Fruit fly (Drosophila melanogaster) whole organism, pupa: Measurements from ENCODE around the gene crq.

ENCODE experiments used
- CG10348 ChIP-seq: fragments of 200-800 bp; sonication (Bioruptor generic); IDR thresholded peaks from 2 replicates; pipeline ENCODE4 v1.3.6; 2022; ENCODE audit warnings: missing biosample characterization, missing genetic modification characterization
- CG12605 ChIP-seq: fragments of 200-800 bp; sonication (Bioruptor generic); IDR thresholded peaks from 2 replicates; pipeline ENCODE4 v1.3.6; 2022; ENCODE audit warnings: missing biosample characterization, missing genetic modification characterization
- CG14655 ChIP-seq: fragments of 200-800 bp; sonication (Bioruptor generic); optimal IDR thresholded peaks from 3 replicates; lab custom pipeline; 2017; ENCODE audit warnings: mild to moderate bottlenecking, missing biosample characterization, missing genetic modification reagents, missing genetic modification characterization
- CG15710 ChIP-seq: fragments of 200-800 bp; sonication (Bioruptor generic); optimal IDR thresholded peaks from 2 replicates; lab custom pipeline; 2018; ENCODE audit warnings: missing biosample characterization, mild to moderate bottlenecking, missing genetic modification characterization, moderate library complexity
- CG17806 ChIP-seq: fragments of 200-800 bp; sonication (Bioruptor generic); optimal IDR thresholded peaks from 2 replicates; lab custom pipeline; 2018; ENCODE audit warnings: missing biosample characterization, mild to moderate bottlenecking, missing genetic modification characterization, moderate library complexity
- CG32121 ChIP-seq: fragments of 200-800 bp; sonication (Bioruptor generic); IDR thresholded peaks from 2 replicates; pipeline ENCODE4 v1.3.6; 2022; ENCODE audit warnings: missing biosample characterization, missing genetic modification characterization
- CG8159 ChIP-seq: fragments of 200-800 bp; sonication (Bioruptor generic); optimal IDR thresholded peaks from 3 replicates; lab custom pipeline; 2018; ENCODE audit warnings: missing biosample characterization, mild to moderate bottlenecking, missing genetic modification characterization, moderate library complexity
- CG8301 ChIP-seq: fragments of 200-800 bp; sonication (Bioruptor generic); optimal IDR thresholded peaks from 2 replicates; lab custom pipeline; 2018; ENCODE audit warnings: missing biosample characterization, mild to moderate bottlenecking, missing genetic modification characterization
- CG9948 ChIP-seq: fragments of 200-800 bp; sonication (Bioruptor generic); optimal IDR thresholded peaks from 2 replicates; lab custom pipeline; 2018; ENCODE audit warnings: missing biosample characterization, mild to moderate bottlenecking, missing genetic modification characterization, moderate library complexity
- EcR ChIP-seq: fragments of 200-800 bp; sonication (Bioruptor generic); optimal IDR thresholded peaks from 3 replicates; lab custom pipeline; 2019; ENCODE audit warnings: missing biosample characterization, missing genetic modification characterization, mild to moderate bottlenecking, moderate library complexity, missing genetic modification reagents
- Snoo ChIP-seq: fragments of 200-800 bp; sonication (Bioruptor generic); optimal IDR thresholded peaks from 3 replicates; lab custom pipeline; 2017; ENCODE audit warnings: missing biosample characterization, mild to moderate bottlenecking, missing genetic modification characterization, inconsistent platforms
- fd96Ca ChIP-seq: fragments of 200-800 bp; sonication (Bioruptor generic); IDR thresholded peaks from 3 replicates; pipeline ENCODE4 v1.3.6; 2022; ENCODE audit warnings: missing biosample characterization, missing genetic modification characterization
- rn ChIP-seq: fragments of 200-800 bp; sonication (Bioruptor generic); IDR thresholded peaks from 2 replicates; pipeline ENCODE4 v1.3.6; 2022; ENCODE audit warnings: missing biosample characterization, missing genetic modification characterization

- TF ChIP-seq fd96Ca (GFP tag; lab: Robert Waterston, UW) (peak; percentile 98), Snoo (tag; lab: Kevin White, UChicago) (peak; percentile 89), CG9948 (tag; lab: Kevin White, UChicago) (peak; percentile 87), EcR (GFP tag; lab: Kevin White, UChicago) (peak; percentile 79), CG17806 (tag; lab: Kevin White, UChicago) (peak; percentile 90), rn (GFP tag; lab: Robert Waterston, UW) (peak; percentile 91), CG32121 (GFP tag; lab: Robert Waterston, UW) (peak; percentile 93), CG12605 (GFP tag; lab: Robert Waterston, UW) (peak; percentile 91), CG14655 (GFP tag; lab: Kevin White, UChicago) (peak; percentile 93), CG10348 (GFP tag; lab: Robert Waterston, UW) (peak; percentile 69; the same call in 1 of the 2 replicates), CG8159 (peak; percentile 90), CG8301 (peak; percentile 93), CG15710 (peak; percentile 93)
Observed at dm6 chr2L:427338-428234, 25.2 kb downstream of the crq start.
